Fruit fly (Drosophila melanogaster): Measurements from ENCODE around the gene cerv.

The cerv gene

DNA sequence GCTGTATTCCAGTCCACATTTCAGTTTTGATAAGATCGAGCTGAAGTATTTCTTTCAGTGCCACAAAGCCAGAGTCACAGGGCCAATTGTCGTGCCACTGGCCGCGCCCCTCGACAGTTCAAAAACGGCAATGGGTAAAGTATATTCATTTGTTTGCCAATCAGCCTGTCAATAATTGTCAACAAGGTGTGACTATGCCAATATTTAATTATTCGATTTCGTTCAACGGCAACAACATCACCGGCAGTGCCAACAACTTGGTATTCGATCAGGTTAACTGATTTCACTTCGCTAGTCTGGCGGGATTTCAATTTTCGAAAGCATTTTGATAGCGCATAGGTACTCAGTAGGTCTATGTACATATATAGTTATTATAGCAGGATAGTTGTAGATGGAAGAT lies 24.5 kb upstream of the cerv start:
- TF ChIP-seq CG17801 (GFP tag; optimal IDR thresholded peaks at IDR 0.05; ENCODE audit: partially characterized antibody) = no peak

- no peak for TF ChIP-seq CG17801 (GFP tag; optimal IDR thresholded peaks at IDR 0.05; ENCODE audit: partially characterized antibody)
Measured at dm6 chrX:15601285-15601684, 23.3 kb upstream of the cerv start.

dm6 chrX:15599697-15600096 lies 21.7 kb upstream of the cerv start:
- no peak for TF ChIP-seq CG17801 (GFP tag; optimal IDR thresholded peaks at IDR 0.05; ENCODE audit: partially characterized antibody)

dm6 chrX:15594230-15594857 lies 16.4 kb upstream of the cerv start:
- TF ChIP-seq CG17801 (GFP tag; optimal IDR thresholded peaks at IDR 0.05; ENCODE audit: partially characterized antibody) = no peak

DNA sequence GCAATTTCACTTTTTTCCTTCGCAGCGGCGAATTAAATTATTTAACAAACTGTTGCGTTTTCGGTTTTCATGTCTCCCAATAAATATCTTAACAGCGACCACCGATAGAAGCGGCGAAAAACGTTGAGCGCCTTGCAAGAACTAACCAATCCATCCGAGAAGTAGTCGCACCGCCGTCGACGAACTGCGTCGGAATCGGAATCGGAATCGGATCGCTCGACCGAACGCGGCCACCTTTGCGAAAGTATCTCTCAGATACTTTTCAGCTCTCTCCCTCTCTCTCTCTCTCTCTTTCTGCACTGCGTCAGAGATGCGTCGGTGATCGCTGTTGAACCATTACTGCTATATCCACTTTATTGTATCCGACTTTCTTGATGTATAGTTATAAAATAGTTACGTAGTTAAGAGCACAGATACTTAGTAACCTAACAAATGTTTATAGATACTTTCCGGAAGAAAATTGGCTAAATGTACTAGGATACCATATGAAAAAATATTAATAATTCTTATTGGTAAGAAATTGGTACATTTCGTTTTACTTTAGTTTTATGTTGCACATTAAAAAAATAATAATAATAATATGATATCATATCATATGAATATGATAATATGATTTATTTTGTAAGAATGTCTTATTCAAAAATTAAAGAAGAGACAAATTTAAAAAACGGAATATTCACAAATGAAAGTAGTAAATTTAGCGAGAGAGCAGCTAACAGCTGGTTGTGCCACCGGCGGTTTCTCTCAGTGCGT lies 15.7 kb upstream of the cerv start, which contains the start of gene Chsy:
Gene Chsy, minus strand, starts transcription at position 58 of the 753 bp plus-strand sequence.
- no peak for TF ChIP-seq CG17801 (GFP tag; optimal IDR thresholded peaks at IDR 0.05; ENCODE audit: partially characterized antibody)

- no peak for TF ChIP-seq CG17801 (GFP tag; optimal IDR thresholded peaks at IDR 0.05; ENCODE audit: partially characterized antibody)
Measured at dm6 chrX:15592822-15593476, 15.0 kb upstream of the cerv start.

- no peak for TF ChIP-seq CG17801 (GFP tag; optimal IDR thresholded peaks at IDR 0.05; ENCODE audit: partially characterized antibody)
Measured at dm6 chrX:15591721-15592491, 13.9 kb upstream of the cerv start.

dm6 chrX:15587433-15587832 lies 9.5 kb upstream of the cerv start, which contains the start of gene Alp11:
Alp11 (plus strand) TSS chrX:15587733.
- no peak for TF ChIP-seq CG17801 (GFP tag; optimal IDR thresholded peaks at IDR 0.05; ENCODE audit: partially characterized antibody)

- TF ChIP-seq CG17801 (GFP tag; optimal IDR thresholded peaks at IDR 0.05; ENCODE audit: partially characterized antibody) = no peak
Measured at dm6 chrX:15583842-15584441, 6.0 kb upstream of the cerv start.

- peak; percentile 60 for TF ChIP-seq CG17801 (GFP tag; optimal IDR thresholded peaks at IDR 0.05; ENCODE audit: partially characterized antibody)
Measured at dm6 chrX:15582853-15583252, 4.9 kb upstream of the cerv start, which contains the start of the genes CG9215 and CG8097. CG9215 (minus strand) TSS chrX:15582874. CG8097 (plus strand) TSS chrX:15583159.

- TF ChIP-seq CG17801 (GFP tag; optimal IDR thresholded peaks at IDR 0.05; ENCODE audit: partially characterized antibody) = peak; percentile 79
Measured at dm6 chrX:15579579-15579978, 1.6 kb upstream of the cerv start.

dm6 chrX:15575557-15575956 lies 2.4 kb downstream of the cerv start, which contains the start of gene CG42299:
CG42299 (minus strand) TSS chrX:15575683.
- no peak for TF ChIP-seq CG17801 (GFP tag; optimal IDR thresholded peaks at IDR 0.05; ENCODE audit: partially characterized antibody)

DNA sequence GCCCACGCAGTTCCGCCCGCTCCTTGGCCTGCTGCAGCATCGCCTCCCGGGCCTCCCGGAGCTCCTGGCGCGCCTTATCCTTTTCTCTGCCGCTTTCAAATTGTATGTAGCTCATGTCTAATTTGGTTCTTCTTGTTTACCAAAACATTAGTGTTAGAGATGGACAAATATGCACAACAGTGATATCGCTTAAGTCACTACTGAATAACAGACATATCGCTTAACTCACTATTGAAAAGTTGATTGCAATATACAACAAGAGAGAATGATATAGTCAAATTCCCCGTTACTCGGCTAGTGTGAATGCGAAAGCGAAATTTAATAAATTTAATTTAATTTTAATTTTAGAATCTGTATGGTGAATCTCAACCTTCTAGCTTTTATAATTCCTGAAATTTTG lies 3.6 kb downstream of the cerv start, which contains the start of gene CG9213:
Gene CG9213, minus strand, starts transcription at position 152 of the 400 bp plus-strand sequence.
- no peak for TF ChIP-seq CG17801 (GFP tag; optimal IDR thresholded peaks at IDR 0.05; ENCODE audit: partially characterized antibody)

DNA sequence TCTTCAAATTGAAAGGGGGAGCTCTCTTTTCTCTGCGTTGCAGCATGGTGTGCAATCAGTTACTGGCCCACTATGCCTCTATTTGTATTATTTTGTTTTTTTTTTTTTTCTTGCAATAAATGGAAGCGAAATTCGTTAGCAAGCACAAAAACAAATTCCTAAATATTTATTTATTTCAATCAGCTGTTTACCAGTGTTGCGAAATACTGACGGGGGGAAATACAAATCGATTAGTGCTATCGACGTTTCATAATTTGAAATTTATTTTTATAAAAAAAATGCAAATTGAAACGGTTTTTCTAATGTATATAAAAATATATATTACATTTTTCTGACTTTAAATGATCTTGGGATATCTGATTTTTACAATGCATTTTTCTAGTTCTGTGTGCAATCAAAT lies 6.0 kb downstream of the cerv start, which contains the start of gene CG15643:
Gene CG15643, minus strand, starts transcription at position 211 of the 400 bp plus-strand sequence.
- TF ChIP-seq CG17801 (GFP tag; optimal IDR thresholded peaks at IDR 0.05; ENCODE audit: partially characterized antibody) = no peak
